Worm (Caenorhabditis elegans) whole organism, early embryonic: Measurements from ENCODE around the gene srv-14.

ENCODE experiments used
- ceh-13 ChIP-seq: fragments of 200-800 bp; sonication (Bioruptor generic); optimal IDR thresholded peaks from 2 replicates; lab custom pipeline; 2018; ENCODE audit warnings: mild to moderate bottlenecking, missing genetic modification characterization, missing compliant biosample characterization
- flt-1 ChIP-seq: fragments of 200-800 bp; sonication (Bioruptor generic); IDR thresholded peaks from 2 replicates; pipeline ENCODE4 v1.3.6; 2022; ENCODE audit warnings: missing genetic modification characterization, missing compliant biosample characterization

- TF ChIP-seq flt-1 (GFP tag; lab: Robert Waterston, UW) (no peak), ceh-13 (GFP tag; lab: Kevin White, UChicago) (no peak)
Observed at ce11 chrIV:15900158-15900557, 6.1 kb upstream of the srv-14 start.
